Worm (Caenorhabditis elegans): ENCODE results near the gene D1025.1.
A peak's percentile ranks its signal among the peaks of the same experiment; 100 is the strongest.
"Not testable (repeated sequence)": the region's sequence is repeated elsewhere in the genome, so short reads cannot be mapped to it uniquely, and the experiment has no call there.

The D1025.1 gene

ce11 chrX:14525325-14526305, 5.1 kb downstream of the D1025.1 start:
- TF ChIP-seq ceh-13 (GFP tag; optimal IDR thresholded peaks at IDR 0.05) (peak; percentile 39), flt-1 (GFP tag; IDR thresholded peaks at IDR 0.05) (0 out of 2 replicates have a peak, but pooled peaks have one; percentile 8), tbx-37 (GFP tag; conservative IDR thresholded peaks at IDR 0.05) (peak; percentile 60), hmg-4 (GFP tag; optimal IDR thresholded peaks at IDR 0.05) (peak; percentile 95), ama-1 (optimal IDR thresholded peaks at IDR 0.05) (no peak), hmbx-1 (tag; optimal IDR thresholded peaks at IDR 0.05) (no peak), scrt-1 (GFP tag; IDR thresholded peaks at IDR 0.05) (no peak), tbx-11 (GFP tag; IDR thresholded peaks at IDR 0.05) (no peak), aly-1 (tag; optimal IDR thresholded peaks at IDR 0.05) (no peak), pes-1 (GFP tag; IDR thresholded peaks at IDR 0.05) (no peak; the same call in 1 of the 2 replicates), B0310.2 (tag; optimal IDR thresholded peaks at IDR 0.05) (no peak), F13C5.2 (tag; optimal IDR thresholded peaks at IDR 0.05) (peak; percentile 98), tra-4 (tag; optimal IDR thresholded peaks at IDR 0.05) (no peak), sea-1 (GFP tag; conservative IDR thresholded peaks at IDR 0.05) (peak; percentile 79), ets-7 (tag; optimal IDR thresholded peaks at IDR 0.05) (no peak), hnd-1 (tag; optimal IDR thresholded peaks at IDR 0.05) (no peak), ceh-36 (tag; optimal IDR thresholded peaks at IDR 0.05) (peak; percentile 8)

ce11 chrX:14527559-14527958, 7.0 kb downstream of the D1025.1 start, which contains the start of gene nspc-18:
Gene nspc-18 (minus strand): TSS chrX:14527659.
- TF ChIP-seq ceh-36 (tag; optimal IDR thresholded peaks at IDR 0.05): no peak
- TF ChIP-seq hmg-4 (GFP tag; optimal IDR thresholded peaks at IDR 0.05): no peak
- no peak for TF ChIP-seq tbx-11 (GFP tag; IDR thresholded peaks at IDR 0.05)
- no peak for TF ChIP-seq tra-4 (tag; optimal IDR thresholded peaks at IDR 0.05)
- TF ChIP-seq hmbx-1 (tag; optimal IDR thresholded peaks at IDR 0.05): no peak
- no peak for TF ChIP-seq aly-1 (tag; optimal IDR thresholded peaks at IDR 0.05)
- TF ChIP-seq flt-1 (GFP tag; IDR thresholded peaks at IDR 0.05): no peak
- no peak for TF ChIP-seq ceh-13 (GFP tag; optimal IDR thresholded peaks at IDR 0.05)
- TF ChIP-seq F13C5.2 (tag; optimal IDR thresholded peaks at IDR 0.05): no peak

DNA sequence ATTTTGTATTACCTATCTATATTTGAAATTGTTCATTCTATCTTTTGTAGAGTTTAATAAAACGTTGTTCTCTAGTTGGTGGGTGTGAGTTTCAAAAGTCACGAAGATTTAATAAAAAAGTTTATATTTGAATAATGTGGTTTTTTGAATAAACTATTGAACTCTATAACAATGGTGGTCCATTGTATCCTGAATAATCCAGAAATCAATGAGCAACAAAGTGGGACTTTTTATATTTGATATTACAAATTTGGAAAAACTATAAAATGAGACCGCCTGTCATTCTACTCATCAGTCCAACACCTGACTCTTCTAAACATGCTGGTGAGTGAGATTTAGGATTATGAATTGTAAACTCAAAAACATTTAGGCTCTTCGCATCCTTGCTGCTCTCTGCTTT, 7.8 kb downstream of the D1025.1 start, which contains the start of gene nspc-19:
Gene nspc-19 (plus strand): TSS at position 301 of the 400 bp plus-strand sequence.
- TF ChIP-seq hmbx-1 (tag; optimal IDR thresholded peaks at IDR 0.05); flt-1 (GFP tag; IDR thresholded peaks at IDR 0.05); pes-1 (GFP tag; IDR thresholded peaks at IDR 0.05): not testable (repeated sequence)

- no peak for TF ChIP-seq aly-1 (tag; optimal IDR thresholded peaks at IDR 0.05)
- no peak for TF ChIP-seq pes-1 (GFP tag; IDR thresholded peaks at IDR 0.05)
- no peak for TF ChIP-seq tbx-37 (GFP tag; conservative IDR thresholded peaks at IDR 0.05)
- no peak for TF ChIP-seq B0310.2 (tag; optimal IDR thresholded peaks at IDR 0.05)
- TF ChIP-seq tra-4 (tag; optimal IDR thresholded peaks at IDR 0.05): no peak
- TF ChIP-seq ceh-13 (GFP tag; optimal IDR thresholded peaks at IDR 0.05): no peak
- no peak for TF ChIP-seq hmbx-1 (tag; optimal IDR thresholded peaks at IDR 0.05)
- no peak for TF ChIP-seq ets-7 (tag; optimal IDR thresholded peaks at IDR 0.05)
These were observed 9.5 kb downstream of the D1025.1 start, which contains the start of gene nspc-20 for ce11 chrX:14530107-14530506. Gene nspc-20 (minus strand): TSS chrX:14530207.

DNA sequence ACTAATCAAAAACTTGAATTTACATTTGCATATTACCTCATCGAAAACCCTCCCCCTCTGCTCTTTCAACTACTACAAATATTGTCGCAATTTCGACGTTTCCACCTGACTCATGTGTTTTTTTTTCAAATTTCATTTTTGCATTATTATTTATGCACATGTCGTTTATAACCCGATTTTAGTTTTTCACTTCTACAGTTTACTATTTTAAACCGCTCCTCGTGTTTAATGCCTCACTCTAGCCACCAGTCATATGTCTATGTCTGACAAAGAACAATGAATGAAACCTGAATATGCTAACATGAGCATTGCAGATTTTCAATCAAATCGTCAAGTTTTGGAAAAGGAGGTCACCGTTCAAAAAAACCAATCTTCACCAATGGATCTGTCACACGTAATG, 13.6 kb downstream of the D1025.1 start, which contains the start of gene T24C2.5:
Gene T24C2.5 (plus strand): TSS at position 301 of the 400 bp plus-strand sequence.
- TF ChIP-seq hmbx-1 (tag; optimal IDR thresholded peaks at IDR 0.05) (no peak), pes-1 (GFP tag; IDR thresholded peaks at IDR 0.05) (no peak), tbx-11 (GFP tag; IDR thresholded peaks at IDR 0.05) (no peak), B0310.2 (tag; optimal IDR thresholded peaks at IDR 0.05) (no peak), ama-1 (optimal IDR thresholded peaks at IDR 0.05) (no peak), ets-7 (tag; optimal IDR thresholded peaks at IDR 0.05) (no peak), ceh-13 (GFP tag; optimal IDR thresholded peaks at IDR 0.05) (no peak), flt-1 (GFP tag; IDR thresholded peaks at IDR 0.05) (no peak), F13C5.2 (tag; optimal IDR thresholded peaks at IDR 0.05) (no peak), tra-4 (tag; optimal IDR thresholded peaks at IDR 0.05) (no peak), hnd-1 (tag; optimal IDR thresholded peaks at IDR 0.05) (no peak), hmg-4 (GFP tag; optimal IDR thresholded peaks at IDR 0.05) (no peak)

DNA sequence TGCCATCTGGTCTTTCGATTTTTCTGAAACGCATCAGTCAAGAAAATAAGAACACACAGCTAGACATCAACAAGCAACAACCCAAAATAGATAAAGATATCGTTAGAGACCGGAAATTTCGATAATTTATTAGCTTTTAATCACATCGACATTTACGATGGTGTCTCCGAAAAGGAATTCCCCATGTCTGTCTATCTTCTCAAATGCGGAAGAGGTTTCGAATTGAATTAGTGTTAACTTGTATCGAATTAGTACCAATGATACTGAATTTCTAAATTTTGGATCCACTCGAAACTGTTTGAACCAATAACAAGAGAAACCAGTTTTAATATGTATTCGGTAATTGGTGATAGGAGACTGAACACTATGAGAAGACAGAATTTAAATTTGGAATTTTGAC, 14.0 kb downstream of the D1025.1 start:
- TF ChIP-seq ama-1 (optimal IDR thresholded peaks at IDR 0.05): no peak
- TF ChIP-seq F13C5.2 (tag; optimal IDR thresholded peaks at IDR 0.05): no peak
- TF ChIP-seq hmg-4 (GFP tag; optimal IDR thresholded peaks at IDR 0.05): no peak
- no peak for TF ChIP-seq aly-1 (tag; optimal IDR thresholded peaks at IDR 0.05)
- no peak for TF ChIP-seq tra-4 (tag; optimal IDR thresholded peaks at IDR 0.05)
- no peak for TF ChIP-seq hmbx-1 (tag; optimal IDR thresholded peaks at IDR 0.05)
- TF ChIP-seq B0310.2 (tag; optimal IDR thresholded peaks at IDR 0.05): no peak
- no peak for TF ChIP-seq ets-7 (tag; optimal IDR thresholded peaks at IDR 0.05)
- TF ChIP-seq scrt-1 (GFP tag; IDR thresholded peaks at IDR 0.05): no peak
- no peak for TF ChIP-seq tbx-11 (GFP tag; IDR thresholded peaks at IDR 0.05)
- TF ChIP-seq ceh-13 (GFP tag; optimal IDR thresholded peaks at IDR 0.05): no peak
- TF ChIP-seq hnd-1 (tag; optimal IDR thresholded peaks at IDR 0.05): no peak
- TF ChIP-seq tbx-37 (GFP tag; conservative IDR thresholded peaks at IDR 0.05): no peak
- TF ChIP-seq sea-1 (GFP tag; conservative IDR thresholded peaks at IDR 0.05): no peak
- no peak for TF ChIP-seq pes-1 (GFP tag; IDR thresholded peaks at IDR 0.05)
- TF ChIP-seq ceh-36 (tag; optimal IDR thresholded peaks at IDR 0.05): no peak
- no peak for TF ChIP-seq flt-1 (GFP tag; IDR thresholded peaks at IDR 0.05)

ce11 chrX:14535913-14536312, 15.3 kb downstream of the D1025.1 start:
- TF ChIP-seq hmbx-1 (tag; optimal IDR thresholded peaks at IDR 0.05) (no peak), B0310.2 (tag; optimal IDR thresholded peaks at IDR 0.05) (no peak), sea-1 (GFP tag; conservative IDR thresholded peaks at IDR 0.05) (no peak), tbx-11 (GFP tag; IDR thresholded peaks at IDR 0.05) (no peak), scrt-1 (GFP tag; IDR thresholded peaks at IDR 0.05) (no peak), ets-7 (tag; optimal IDR thresholded peaks at IDR 0.05) (no peak), tbx-37 (GFP tag; conservative IDR thresholded peaks at IDR 0.05) (no peak)
